Worm (Caenorhabditis elegans) whole organism, young adult: ENCODE measurements around the gene ace-4.

Experiments
- B0336.3 ChIP-seq: fragments of 200-800 bp; sonication (Bioruptor generic); IDR thresholded peaks from 2 replicates; pipeline ENCODE4 v1.3.6; 2022; ENCODE audit warnings: missing genetic modification characterization, missing compliant biosample characterization
- F10E7.11 ChIP-seq: sonication (generic microtip); optimal IDR thresholded peaks from 2 replicates; lab custom pipeline; 2017; ENCODE audit warnings: mild to moderate bottlenecking, missing genetic modification characterization, moderate library complexity, missing compliant biosample characterization
- F49E8.2 ChIP-seq: sonication (generic microtip); optimal IDR thresholded peaks from 3 replicates; lab custom pipeline; 2017; ENCODE audit warnings: missing genetic modification characterization, mild to moderate bottlenecking, missing compliant biosample characterization, antibody characterized with exemption, moderate library complexity; ENCODE audit not compliant: insufficient read depth
- K11D2.4 ChIP-seq: fragments of 200-800 bp; sonication (Bioruptor generic); IDR thresholded peaks from 2 replicates; pipeline ENCODE4 v1.3.6; 2022; ENCODE audit warnings: missing genetic modification reagents, missing genetic modification characterization, missing compliant biosample characterization
- K12H6.12 ChIP-seq: fragments of 200-800 bp; sonication (Bioruptor generic); optimal IDR thresholded peaks from 2 replicates; lab custom pipeline; 2018; ENCODE audit warnings: mild to moderate bottlenecking, missing genetic modification characterization, missing compliant biosample characterization
- Y67H2A.10 ChIP-seq: fragments of 200-800 bp; sonication (Bioruptor generic); conservative IDR thresholded peaks from 2 replicates; pipeline ENCODE4 v1.3.6; 2022; ENCODE audit warnings: missing genetic modification reagents, missing genetic modification characterization, missing compliant biosample characterization
- akir-1 ChIP-seq: fragments of 200-800 bp; sonication (Bioruptor generic); optimal IDR thresholded peaks from 2 replicates; lab custom pipeline; 2018; ENCODE audit warnings: mild to moderate bottlenecking, missing genetic modification characterization, moderate library complexity, missing compliant biosample characterization
- bed-2 ChIP-seq: fragments of 200-800 bp; sonication (Bioruptor generic); IDR thresholded peaks from 2 replicates; pipeline ENCODE4 v1.3.6; 2022; ENCODE audit warnings: missing genetic modification reagents, missing genetic modification characterization, missing compliant biosample characterization
- cebp-1 ChIP-seq, 2 experiments: fragments of 200-800 bp in 1 of 2; sonication (Bioruptor generic) in 1 of 2; sonication (generic microtip) in 1 of 2; IDR thresholded peaks in 1 of 2; optimal IDR thresholded peaks in 1 of 2; 2 replicates each; pipeline versions ENCODE4 v1.3.6 to Lab custom; 2017 to 2022; ENCODE audit warnings: missing compliant biosample characterization in 2 of 2, missing genetic modification characterization in 2 of 2, mild to moderate bottlenecking in 1 of 2, missing genetic modification reagents in 1 of 2, moderate library complexity in 1 of 2
- ceh-100 ChIP-seq: fragments of 200-800 bp; sonication (Bioruptor generic); IDR thresholded peaks from 2 replicates; pipeline ENCODE4 v1.3.6; 2022; ENCODE audit warnings: missing genetic modification reagents, missing genetic modification characterization, missing compliant biosample characterization
- ceh-27 ChIP-seq: fragments of 200-800 bp; sonication (Bioruptor generic); optimal IDR thresholded peaks from 2 replicates; lab custom pipeline; 2018; ENCODE audit warnings: mild to moderate bottlenecking, missing genetic modification characterization, moderate library complexity, missing compliant biosample characterization
- chd-7 ChIP-seq: sonication (generic microtip); optimal IDR thresholded peaks from 2 replicates; lab custom pipeline; 2016; ENCODE audit warnings: mild to moderate bottlenecking, missing genetic modification characterization, moderate library complexity, missing compliant biosample characterization
- die-1 ChIP-seq: sonication (generic microtip); optimal IDR thresholded peaks from 2 replicates; lab custom pipeline; 2016; ENCODE audit warnings: missing genotype, mild to moderate bottlenecking, missing genetic modification characterization, missing compliant biosample characterization
- dpff-1 ChIP-seq: sonication (generic microtip); optimal IDR thresholded peaks from 2 replicates; lab custom pipeline; 2017; ENCODE audit warnings: mild to moderate bottlenecking, missing genetic modification characterization, missing compliant biosample characterization
- egrh-3 ChIP-seq: fragments of 200-800 bp; sonication (Bioruptor generic); IDR thresholded peaks from 2 replicates; pipeline ENCODE4 v1.3.6; 2022; ENCODE audit warnings: missing genetic modification reagents, missing genetic modification characterization, missing compliant biosample characterization
- gei-17 ChIP-seq: fragments of 200-800 bp; sonication (Bioruptor generic); optimal IDR thresholded peaks from 2 replicates; lab custom pipeline; 2018; ENCODE audit warnings: mild to moderate bottlenecking, missing genetic modification characterization, missing compliant biosample characterization
- him-1 ChIP-seq: sonication (generic microtip); optimal IDR thresholded peaks from 2 replicates; lab custom pipeline; 2016; ENCODE audit warnings: missing genotype, missing genetic modification reagents, missing genetic modification characterization, missing compliant biosample characterization
- hlh-12 ChIP-seq: sonication (generic microtip); optimal IDR thresholded peaks from 2 replicates; lab custom pipeline; 2016; ENCODE audit warnings: missing genetic modification characterization, missing compliant biosample characterization
- hlh-26 ChIP-seq: fragments of 200-800 bp; sonication (Bioruptor generic); conservative IDR thresholded peaks from 2 replicates; pipeline ENCODE4 v1.3.6; 2022; ENCODE audit warnings: missing genetic modification reagents, missing genetic modification characterization, missing compliant biosample characterization
- hmg-1.2 ChIP-seq: fragments of 200-800 bp; sonication (Bioruptor generic); IDR thresholded peaks from 2 replicates; pipeline ENCODE4 v1.3.6; 2022; ENCODE audit warnings: missing genetic modification reagents, missing genetic modification characterization, missing compliant biosample characterization
- hmg-20 ChIP-seq: fragments of 200-800 bp; sonication (Bioruptor generic); IDR thresholded peaks from 2 replicates; pipeline ENCODE4 v1.3.6; 2022; ENCODE audit warnings: missing genetic modification reagents, missing genetic modification characterization, missing compliant biosample characterization
- lag-1 ChIP-seq: fragments of 200-800 bp; sonication (Bioruptor generic); IDR thresholded peaks from 2 replicates; pipeline ENCODE4 v1.3.6; 2022; ENCODE audit warnings: missing genetic modification reagents, missing genetic modification characterization, missing compliant biosample characterization
- let-526 ChIP-seq: fragments of 200-800 bp; sonication (Bioruptor generic); IDR thresholded peaks from 2 replicates; pipeline ENCODE4 v1.3.6; 2022; ENCODE audit warnings: missing genetic modification reagents, missing genetic modification characterization, missing compliant biosample characterization
- lin-35 ChIP-seq, 3 experiments: fragments of 150-350 bp in 2 of 3; sonication (generic microtip) in 1 of 3; optimal IDR thresholded peaks; 2 replicates each; lab custom pipeline; 2014 to 2018; ENCODE audit warnings: missing biosample characterization in 3 of 3, missing genetic modification characterization in 3 of 3, missing genetic modification reagents in 3 of 3
- lin-54 ChIP-seq: fragments of 200-800 bp; sonication (Bioruptor generic); optimal IDR thresholded peaks from 2 replicates; lab custom pipeline; 2018; ENCODE audit warnings: mild to moderate bottlenecking, missing genetic modification characterization, missing compliant biosample characterization
- madf-10 ChIP-seq: sonication (generic microtip); optimal IDR thresholded peaks from 2 replicates; lab custom pipeline; 2016; ENCODE audit warnings: mild to moderate bottlenecking, missing genetic modification characterization, missing compliant biosample characterization
- madf-6 ChIP-seq: fragments of 200-800 bp; sonication (Bioruptor generic); IDR thresholded peaks from 2 replicates; pipeline ENCODE4 v1.3.6; 2022; ENCODE audit warnings: missing genetic modification reagents, missing genetic modification characterization, missing compliant biosample characterization
- mcd-1 ChIP-seq: fragments of 200-800 bp; sonication (Bioruptor generic); IDR thresholded peaks from 2 replicates; pipeline ENCODE4 v1.3.6; 2022; ENCODE audit warnings: missing genetic modification reagents, missing genetic modification characterization, missing compliant biosample characterization
- mes-4 ChIP-seq: sonication (generic microtip); optimal IDR thresholded peaks from 2 replicates; lab custom pipeline; 2016; ENCODE audit warnings: missing genotype, missing genetic modification characterization, missing compliant biosample characterization
- mxl-1 ChIP-seq: sonication (generic microtip); optimal IDR thresholded peaks from 2 replicates; lab custom pipeline; 2016; ENCODE audit warnings: missing genetic modification characterization, missing compliant biosample characterization
- nhr-27 ChIP-seq: fragments of 200-800 bp; sonication (Bioruptor generic); optimal IDR thresholded peaks from 2 replicates; lab custom pipeline; 2018; ENCODE audit warnings: mild to moderate bottlenecking, missing genetic modification characterization, moderate library complexity, missing compliant biosample characterization
- snpc-3.4 ChIP-seq: sonication (generic microtip); optimal IDR thresholded peaks from 2 replicates; lab custom pipeline; 2017; ENCODE audit warnings: missing genetic modification characterization, mild to moderate bottlenecking, missing compliant biosample characterization, antibody characterized with exemption, moderate library complexity, missing genotype, missing genetic modification reagents
- unc-130 ChIP-seq: sonication (generic microtip); optimal IDR thresholded peaks from 2 replicates; lab custom pipeline; 2016; ENCODE audit warnings: missing genetic modification reagents, missing genetic modification characterization, missing compliant biosample characterization
- zfh-2 ChIP-seq: fragments of 200-800 bp; sonication (Bioruptor generic); conservative IDR thresholded peaks from 2 replicates; pipeline ENCODE4 v1.3.6; 2022; ENCODE audit warnings: missing genetic modification reagents, missing genetic modification characterization, missing compliant biosample characterization
- ztf-18 ChIP-seq: sonication (generic microtip); optimal IDR thresholded peaks from 2 replicates; lab custom pipeline; 2016; ENCODE audit warnings: missing genotype, mild to moderate bottlenecking, missing genetic modification characterization, missing compliant biosample characterization
- ztf-22 ChIP-seq: fragments of 200-800 bp; sonication (Bioruptor generic); optimal IDR thresholded peaks from 2 replicates; lab custom pipeline; 2018; ENCODE audit warnings: mild to moderate bottlenecking, missing genetic modification characterization, moderate library complexity, missing compliant biosample characterization
- ztf-25 ChIP-seq: fragments of 200-800 bp; sonication (Bioruptor generic); IDR thresholded peaks from 2 replicates; pipeline ENCODE4 v1.3.6; 2022; ENCODE audit warnings: missing genetic modification reagents, missing genetic modification characterization, missing compliant biosample characterization
- ztf-28 ChIP-seq: fragments of 200-800 bp; sonication (Bioruptor generic); IDR thresholded peaks from 2 replicates; pipeline ENCODE4 v1.3.6; 2022; ENCODE audit warnings: missing genetic modification reagents, missing genetic modification characterization, missing compliant biosample characterization
- ztf-3 ChIP-seq: fragments of 200-800 bp; sonication (Bioruptor generic); optimal IDR thresholded peaks from 2 replicates; lab custom pipeline; 2018; ENCODE audit warnings: mild to moderate bottlenecking, missing genetic modification characterization, missing compliant biosample characterization
- ztf-6 ChIP-seq: fragments of 200-800 bp; sonication (Bioruptor generic); IDR thresholded peaks from 2 replicates; pipeline ENCODE4 v1.3.6; 2022; ENCODE audit warnings: missing genetic modification reagents, missing genetic modification characterization, missing compliant biosample characterization

The ace-4 gene

ce11 chrII:14197499-14198096, at the start of gene ace-4:
TSS of gene ace-4 (plus strand) at chrII:14198046.
- no peak for TF ChIP-seq hmg-20
- 0 out of 2 replicates have a peak, but pooled peaks have one; percentile 12 for TF ChIP-seq zfh-2 (GFP tag; lab: Robert Waterston, UW)
- TF ChIP-seq, all 124 proteins: peak for 1

ce11 chrII:14150031-14150430, 47.8 kb upstream of the ace-4 start, which contains the start of gene W03H9.1:
TSS of gene W03H9.1 (minus strand) at chrII:14150131.
- TF ChIP-seq snpc-3.4 (tag; lab: Kevin White, UChicago) (no peak), K11D2.4 (GFP tag; lab: Robert Waterston, UW) (no peak), ztf-18 (tag; lab: Kevin White, UChicago) (no peak), mxl-1 (tag; lab: Kevin White, UChicago) (no peak), lin-54 (GFP tag; lab: Kevin White, UChicago) (no peak), K12H6.12 (no peak), ztf-6 (GFP tag; lab: Robert Waterston, UW) (no peak), dpff-1 (tag; lab: Kevin White, UChicago) (no peak), gei-17 (GFP tag; lab: Kevin White, UChicago) (no peak), ztf-22 (GFP tag; lab: Kevin White, UChicago) (no peak), ceh-100 (GFP tag; lab: Robert Waterston, UW) (no peak), ceh-27 (no peak), him-1 (tag; lab: Kevin White, UChicago) (no peak), akir-1 (GFP tag; lab: Kevin White, UChicago) (no peak), madf-6 (no peak), cebp-1 (GFP tag; IDR thresholded peaks at IDR 0.05; lab: Robert Waterston, UW) (no peak), cebp-1 (tag; optimal IDR thresholded peaks at IDR 0.05; lab: Kevin White, UChicago) (no peak), hlh-26 (no peak)

ce11 chrII:14152274-14152673, 45.6 kb upstream of the ace-4 start:
- TF ChIP-seq cebp-1 (GFP tag; IDR thresholded peaks at IDR 0.05; lab: Robert Waterston, UW) (no peak), cebp-1 (tag; optimal IDR thresholded peaks at IDR 0.05; lab: Kevin White, UChicago) (no peak), egrh-3 (peak; percentile 62; the same call in 1 of the 2 replicates), zfh-2 (GFP tag; lab: Robert Waterston, UW) (peak; percentile 80), chd-7 (tag; lab: Kevin White, UChicago) (no peak)

- TF ChIP-seq madf-10 (tag; lab: Kevin White, UChicago) (peak; percentile 78), K11D2.4 (GFP tag; lab: Robert Waterston, UW) (peak; percentile 86), mcd-1 (GFP tag; lab: Robert Waterston, UW) (peak; percentile 99), lag-1 (GFP tag; lab: Robert Waterston, UW) (peak; percentile 69; the same call in 1 of the 2 replicates), bed-2 (GFP tag; lab: Robert Waterston, UW) (peak; percentile 80; the same call in 1 of the 2 replicates), mxl-1 (tag; lab: Kevin White, UChicago) (no peak), Y67H2A.10 (GFP tag; lab: Robert Waterston, UW) (peak; percentile 76), nhr-27 (no peak), let-526 (GFP tag; lab: Robert Waterston, UW) (peak; percentile 91), F49E8.2 (tag; lab: Kevin White, UChicago) (peak; percentile 92), mes-4 (tag; lab: Kevin White, UChicago) (no peak), madf-6 (peak; percentile 80), hmg-1.2 (GFP tag; lab: Robert Waterston, UW) (peak; percentile 76), B0336.3 (peak; percentile 62; the same call in 1 of the 2 replicates), F10E7.11 (no peak), ceh-100 (GFP tag; lab: Robert Waterston, UW) (peak; percentile 89), ztf-3 (GFP tag; lab: Kevin White, UChicago) (no peak), cebp-1 (GFP tag; IDR thresholded peaks at IDR 0.05; lab: Robert Waterston, UW) (peak; percentile 81), cebp-1 (tag; optimal IDR thresholded peaks at IDR 0.05; lab: Kevin White, UChicago) (peak; percentile 88), lin-54 (GFP tag; lab: Kevin White, UChicago) (peak; percentile 87), ztf-28 (GFP tag; lab: Robert Waterston, UW) (peak; percentile 96), unc-130 (GFP tag; lab: Kevin White, UChicago) (peak; percentile 93), hlh-12 (tag; lab: Kevin White, UChicago) (no peak), ztf-25 (peak; percentile 90), die-1 (peak; percentile 2), lin-35 (GFP tag; optimal IDR thresholded peaks at IDR 0.05; lab: Kevin White, UChicago) (peak in 2 of 3 experiments; percentile 39 to 90)
Observed at ce11 chrII:14154357-14154756, 43.5 kb upstream of the ace-4 start, which contains the start of gene Y48B6A.1. TSS of gene Y48B6A.1 (minus strand) at chrII:14154373.
